Fruit fly (Drosophila melanogaster) whole organism, embryonic: Measurements from ENCODE around the gene CG34462.

Experiments
- Bgb ChIP-seq: fragments of 200-800 bp; sonication (Bioruptor generic); IDR thresholded peaks from 2 replicates; pipeline ENCODE4 v1.3.6; 2022; ENCODE audit warnings: missing biosample characterization, missing genetic modification characterization; ENCODE audit not compliant: partially characterized antibody
- CG10366 ChIP-seq: fragments of 200-800 bp; sonication (Bioruptor generic); IDR thresholded peaks from 2 replicates; pipeline ENCODE4 v1.3.6; 2022; ENCODE audit warnings: missing biosample characterization, missing genetic modification characterization
- CG10462 ChIP-seq: fragments of 200-800 bp; sonication (Bioruptor generic); optimal IDR thresholded peaks from 2 replicates; lab custom pipeline; 2016; ENCODE audit warnings: missing biosample characterization, missing genetic modification characterization
- CG10565 ChIP-seq: fragments of 200-800 bp; sonication (Bioruptor generic); optimal IDR thresholded peaks from 3 replicates; lab custom pipeline; 2016; ENCODE audit warnings: missing biosample characterization, mild to moderate bottlenecking, missing genetic modification characterization
- CG11695 ChIP-seq: fragments of 200-800 bp; sonication (Bioruptor generic); IDR thresholded peaks from 3 replicates; pipeline ENCODE4 v1.3.6; 2022; ENCODE audit warnings: missing biosample characterization, missing genetic modification characterization
- CG11696 ChIP-seq: fragments of 200-800 bp; sonication (Bioruptor generic); IDR thresholded peaks from 2 replicates; pipeline ENCODE4 v1.3.6; 2022; ENCODE audit warnings: missing biosample characterization, missing genetic modification characterization
- CG1233 ChIP-seq: fragments of 200-800 bp; sonication (Bioruptor generic); optimal IDR thresholded peaks from 4 replicates; lab custom pipeline; 2018; ENCODE audit warnings: missing biosample characterization, mild to moderate bottlenecking, missing genetic modification characterization
- CG12391 ChIP-seq: fragments of 200-800 bp; sonication (Bioruptor generic); optimal IDR thresholded peaks from 3 replicates; lab custom pipeline; 2018; ENCODE audit warnings: missing biosample characterization, mild to moderate bottlenecking, missing genetic modification characterization, moderate library complexity
- CG12769 ChIP-seq: fragments of 200-800 bp; sonication (Bioruptor generic); optimal IDR thresholded peaks from 2 replicates; lab custom pipeline; 2019; ENCODE audit warnings: missing biosample characterization, mild to moderate bottlenecking, missing genetic modification characterization, moderate library complexity
- CG13894 ChIP-seq: fragments of 200-800 bp; sonication (Bioruptor generic); optimal IDR thresholded peaks from 3 replicates; lab custom pipeline; 2018; ENCODE audit warnings: missing biosample characterization, mild to moderate bottlenecking, missing genetic modification characterization, moderate library complexity
- CG16863 ChIP-seq: fragments of 200-800 bp; sonication (Bioruptor generic); optimal IDR thresholded peaks from 3 replicates; lab custom pipeline; 2016; ENCODE audit warnings: missing biosample characterization, missing genetic modification characterization
- CG3163 ChIP-seq: fragments of 200-800 bp; sonication (Bioruptor generic); optimal IDR thresholded peaks from 3 replicates; lab custom pipeline; 2016; ENCODE audit warnings: missing biosample characterization, missing genetic modification characterization
- CG3407 ChIP-seq: fragments of 200-800 bp; sonication (Bioruptor generic); optimal IDR thresholded peaks from 2 replicates; lab custom pipeline; 2018; ENCODE audit warnings: missing biosample characterization, mild to moderate bottlenecking, missing genetic modification characterization
- CG34224 ChIP-seq: fragments of 200-800 bp; sonication (Bioruptor generic); IDR thresholded peaks from 3 replicates; pipeline ENCODE4 v1.3.6; 2022; ENCODE audit warnings: missing biosample characterization, missing genetic modification characterization; ENCODE audit not compliant: partially characterized antibody
- CG3995 ChIP-seq: fragments of 200-800 bp; sonication (Bioruptor generic); optimal IDR thresholded peaks from 3 replicates; lab custom pipeline; 2016; ENCODE audit warnings: missing biosample characterization, missing genetic modification characterization
- CG4328 ChIP-seq: fragments of 200-800 bp; sonication (Bioruptor generic); optimal IDR thresholded peaks from 3 replicates; lab custom pipeline; 2017; ENCODE audit warnings: missing biosample characterization, missing genetic modification reagents, missing genetic modification characterization
- CG6654 ChIP-seq: fragments of 200-800 bp; sonication (Bioruptor generic); optimal IDR thresholded peaks from 2 replicates; lab custom pipeline; 2017; ENCODE audit warnings: missing biosample characterization, mild to moderate bottlenecking, missing genetic modification characterization
- CrebB ChIP-seq: fragments of 200-800 bp; sonication (Bioruptor generic); optimal IDR thresholded peaks from 3 replicates; lab custom pipeline; 2018; ENCODE audit warnings: missing biosample characterization, mild to moderate bottlenecking, missing genetic modification characterization
- Dll ChIP-seq: fragments of 200-800 bp; sonication (Bioruptor generic); IDR thresholded peaks from 4 replicates; pipeline ENCODE4 v1.3.6; 2022; ENCODE audit warnings: missing biosample characterization, missing genetic modification characterization; ENCODE audit not compliant: partially characterized antibody
- Doc3 ChIP-seq: fragments of 200-800 bp; sonication (Bioruptor generic); IDR thresholded peaks from 3 replicates; pipeline ENCODE4 v1.3.6; 2022; ENCODE audit warnings: missing biosample characterization, missing genetic modification characterization; ENCODE audit not compliant: partially characterized antibody
- E2f2 ChIP-seq: fragments of 200-800 bp; sonication (Bioruptor generic); IDR thresholded peaks from 2 replicates; pipeline ENCODE4 v1.3.6; 2022; ENCODE audit warnings: missing biosample characterization, missing genetic modification characterization
- HLH54F ChIP-seq: fragments of 200-800 bp; sonication (Bioruptor generic); optimal IDR thresholded peaks from 3 replicates; lab custom pipeline; 2016; ENCODE audit warnings: missing biosample characterization, missing genetic modification characterization
- Jarid2 ChIP-seq: fragments of 200-800 bp; sonication (Bioruptor generic); optimal IDR thresholded peaks from 3 replicates; lab custom pipeline; 2017; ENCODE audit warnings: mild to moderate bottlenecking, missing biosample characterization, missing genetic modification reagents, missing genetic modification characterization
- Lhr ChIP-seq: fragments of 200-800 bp; sonication (Bioruptor generic); optimal IDR thresholded peaks from 3 replicates; lab custom pipeline; 2017; ENCODE audit warnings: mild to moderate bottlenecking, missing biosample characterization, missing genetic modification reagents, missing genetic modification characterization
- Meics ChIP-seq: fragments of 200-800 bp; sonication (Bioruptor generic); optimal IDR thresholded peaks from 2 replicates; lab custom pipeline; 2017; ENCODE audit warnings: missing biosample characterization, mild to moderate bottlenecking, missing genetic modification characterization
- NC2β ChIP-seq: fragments of 200-800 bp; sonication (Bioruptor generic); optimal IDR thresholded peaks from 2 replicates; lab custom pipeline; 2016; ENCODE audit warnings: missing biosample characterization, missing genetic modification characterization
- Ravus ChIP-seq: fragments of 200-800 bp; sonication (Bioruptor generic); IDR thresholded peaks from 2 replicates; pipeline ENCODE4 v1.3.6; 2022; ENCODE audit warnings: missing biosample characterization, missing genetic modification characterization
- chn ChIP-seq: fragments of 200-800 bp; sonication (Bioruptor generic); optimal IDR thresholded peaks from 2 replicates; lab custom pipeline; 2016; ENCODE audit warnings: missing biosample characterization, missing genetic modification characterization
- eve ChIP-seq, 2 experiments: fragments of >200 bp; optimal IDR thresholded peaks; 2 replicates each; lab custom pipeline; 2017; ENCODE audit warnings: missing biosample characterization in 2 of 2, missing genetic modification characterization in 2 of 2
- gfzf ChIP-seq: fragments of 200-800 bp; sonication (Bioruptor generic); optimal IDR thresholded peaks from 2 replicates; lab custom pipeline; 2016; ENCODE audit warnings: missing biosample characterization, mild to moderate bottlenecking, missing genetic modification characterization, moderate library complexity
- ind ChIP-seq: fragments of 200-800 bp; sonication (Bioruptor generic); optimal IDR thresholded peaks from 3 replicates; lab custom pipeline; 2016; ENCODE audit warnings: missing biosample characterization, missing genetic modification characterization
- jigr1 ChIP-seq: fragments of 200-800 bp; sonication (Bioruptor generic); IDR thresholded peaks from 3 replicates; pipeline ENCODE4 v1.3.6; 2022; ENCODE audit warnings: missing biosample characterization, missing genetic modification characterization
- kay ChIP-seq: fragments of 200-800 bp; sonication (Bioruptor generic); optimal IDR thresholded peaks from 2 replicates; lab custom pipeline; 2016; ENCODE audit warnings: missing biosample characterization, missing genetic modification characterization
- lab ChIP-seq: fragments of 200-800 bp; sonication (Bioruptor generic); optimal IDR thresholded peaks from 3 replicates; lab custom pipeline; 2017; ENCODE audit warnings: missing biosample characterization, missing genetic modification characterization, mild to moderate bottlenecking, moderate library complexity, missing genetic modification reagents
- nom ChIP-seq: fragments of 200-800 bp; sonication (Bioruptor generic); optimal IDR thresholded peaks from 2 replicates; lab custom pipeline; 2017; ENCODE audit warnings: missing biosample characterization, missing genetic modification characterization, mild to moderate bottlenecking, moderate library complexity, missing genetic modification reagents
- onecut ChIP-seq: fragments of 200-800 bp; sonication (Bioruptor generic); IDR thresholded peaks from 2 replicates; pipeline ENCODE4 v1.3.6; 2022; ENCODE audit warnings: missing biosample characterization, missing genetic modification characterization
- phol ChIP-seq: fragments of 200-800 bp; sonication (Bioruptor generic); optimal IDR thresholded peaks from 3 replicates; lab custom pipeline; 2018; ENCODE audit warnings: missing biosample characterization, mild to moderate bottlenecking, missing genetic modification characterization, moderate library complexity
- repo ChIP-seq: fragments of 200-800 bp; sonication (Bioruptor generic); optimal IDR thresholded peaks from 2 replicates; lab custom pipeline; 2016; ENCODE audit warnings: missing biosample characterization, missing genetic modification characterization
- sima ChIP-seq: fragments of 200-800 bp; sonication (Bioruptor generic); optimal IDR thresholded peaks from 2 replicates; lab custom pipeline; 2016; ENCODE audit warnings: missing biosample characterization, missing genetic modification characterization
- sqz ChIP-seq: fragments of 200-800 bp; sonication (Bioruptor generic); optimal IDR thresholded peaks from 3 replicates; lab custom pipeline; 2018; ENCODE audit warnings: missing biosample characterization, mild to moderate bottlenecking, missing genetic modification characterization
- tio ChIP-seq: fragments of 200-800 bp; sonication (Bioruptor generic); optimal IDR thresholded peaks from 2 replicates; lab custom pipeline; 2017; ENCODE audit warnings: missing biosample characterization, missing genetic modification characterization, inconsistent platforms
- trem ChIP-seq: fragments of 200-800 bp; optimal IDR thresholded peaks from 3 replicates; lab custom pipeline; 2019; ENCODE audit warnings: missing biosample characterization, mild to moderate bottlenecking, missing genetic modification characterization, moderate library complexity
- tup ChIP-seq: fragments of 200-800 bp; sonication (Bioruptor generic); optimal IDR thresholded peaks from 2 replicates; lab custom pipeline; 2016; ENCODE audit warnings: missing biosample characterization, mild to moderate bottlenecking, missing genetic modification characterization, moderate library complexity
- twi ChIP-seq: fragments of 200-800 bp; optimal IDR thresholded peaks from 2 replicates; lab custom pipeline; 2019; ENCODE audit warnings: missing biosample characterization, mild to moderate bottlenecking, missing genetic modification characterization, moderate library complexity
- tx ChIP-seq: fragments of 200-800 bp; sonication (Bioruptor generic); optimal IDR thresholded peaks from 2 replicates; lab custom pipeline; 2016; ENCODE audit warnings: missing biosample characterization, missing genetic modification characterization
- vfl ChIP-seq: fragments of 200-800 bp; sonication (Bioruptor generic); optimal IDR thresholded peaks from 2 replicates; lab custom pipeline; 2016; ENCODE audit warnings: missing biosample characterization, missing genetic modification characterization
- vvl ChIP-seq: fragments of 200-800 bp; sonication (Bioruptor generic); IDR thresholded peaks from 2 replicates; pipeline ENCODE4 v1.3.6; 2022; ENCODE audit warnings: missing biosample characterization, missing genetic modification characterization
- zfh1 ChIP-seq: fragments of 200-800 bp; sonication (Bioruptor generic); IDR thresholded peaks from 3 replicates; pipeline ENCODE4 v1.3.6; 2022; ENCODE audit warnings: missing biosample characterization, missing genetic modification characterization

Gene CG34462

DNA sequence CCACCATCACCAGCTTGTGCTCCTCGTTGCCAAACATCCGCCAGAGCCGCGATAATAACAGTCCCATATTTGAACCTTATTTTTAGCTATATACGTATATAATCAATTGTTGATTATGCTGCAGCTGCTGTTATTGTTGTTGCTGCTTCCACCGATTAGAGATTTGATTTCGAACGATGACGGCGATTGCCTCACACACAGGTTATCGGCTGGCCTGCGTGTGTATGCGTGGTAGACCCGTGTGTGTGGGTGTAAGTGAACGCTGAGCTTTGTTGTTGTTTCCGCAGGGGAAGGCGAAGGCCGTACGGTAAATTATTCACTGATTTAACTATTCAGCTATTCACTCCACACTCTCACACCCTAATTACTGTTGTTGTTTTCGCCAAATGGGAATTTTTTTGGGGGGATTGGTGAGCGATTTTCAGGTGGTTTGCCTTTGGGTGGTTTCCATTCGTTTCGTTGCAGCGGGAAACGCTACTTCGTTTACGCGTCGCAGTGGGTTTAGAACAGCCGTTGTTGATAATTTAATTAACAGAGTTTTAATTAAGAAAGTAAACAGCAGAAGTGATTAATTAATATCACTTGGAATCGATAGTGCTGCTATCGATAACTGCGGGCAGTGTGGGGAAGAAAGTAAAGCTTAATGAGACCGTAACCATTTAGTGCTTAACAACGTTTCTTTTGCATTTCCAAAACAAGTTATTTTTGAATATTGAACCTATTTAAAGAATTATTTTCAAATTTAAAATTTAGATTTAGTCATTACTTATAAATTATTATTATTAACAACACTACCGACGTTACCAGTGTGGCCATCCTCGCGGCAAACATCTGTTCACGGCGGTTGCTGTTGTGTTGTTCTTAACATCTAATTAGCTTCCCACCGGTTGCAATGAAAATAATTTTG lies 28.9 kb upstream of the CG34462 start, which contains the start of the genes Arl5 and CG13671 (continued):
- peak; percentile 83 for TF ChIP-seq Doc3
- TF ChIP-seq zfh1: peak; percentile 85
- TF ChIP-seq CG10366: peak; percentile 79
- TF ChIP-seq CG16863 (GFP tag; lab: Kevin White, UChicago): peak; percentile 54
- TF ChIP-seq Meics (GFP tag; lab: Kevin White, UChicago): peak; percentile 71
- TF ChIP-seq CG6654 (GFP tag; lab: Kevin White, UChicago): no peak
- no peak for TF ChIP-seq onecut
- TF ChIP-seq Dll (GFP tag; lab: Robert Waterston, UW): peak; percentile 86
- peak; percentile 62 for TF ChIP-seq tx (GFP tag; lab: Kevin White, UChicago)
- TF ChIP-seq CG3163 (GFP tag; lab: Kevin White, UChicago): peak; percentile 60
- peak; percentile 75; the same call in 2 of the 3 replicates for TF ChIP-seq CG11695 (GFP tag; lab: Robert Waterston, UW)
- peak; percentile 26 for TF ChIP-seq repo (GFP tag; lab: Kevin White, UChicago)
- TF ChIP-seq Jarid2 (GFP tag; lab: Kevin White, UChicago): no peak
- peak; percentile 67 for TF ChIP-seq Bgb (GFP tag; lab: Robert Waterston, UW)
- peak; percentile 49 for TF ChIP-seq twi (tag; lab: Kevin White, UChicago)
- TF ChIP-seq nom (GFP tag; lab: Kevin White, UChicago): peak; percentile 1
- TF ChIP-seq CG1233 (GFP tag; lab: Kevin White, UChicago): peak; percentile 53
- TF ChIP-seq CG13894 (tag; lab: Kevin White, UChicago): no peak
- no peak for TF ChIP-seq sima (GFP tag; lab: Kevin White, UChicago)
- TF ChIP-seq sqz (GFP tag; lab: Kevin White, UChicago): no peak
- peak; percentile 7 for TF ChIP-seq CrebB (tag; lab: Kevin White, UChicago)
- no peak; the same call in 1 of the 2 replicates for TF ChIP-seq CG11696 (GFP tag; lab: Robert Waterston, UW)
- TF ChIP-seq eve (GFP tag; optimal IDR thresholded peaks at IDR 0.05; lab: Kevin White, UChicago): no peak
- peak; percentile 74 for TF ChIP-seq kay (GFP tag; lab: Kevin White, UChicago)
- peak; percentile 56 for TF ChIP-seq HLH54F (GFP tag; lab: Kevin White, UChicago)
- TF ChIP-seq CG3407: peak; percentile 57
- TF ChIP-seq tup: peak; percentile 68
- TF ChIP-seq E2f2 (GFP tag; lab: Robert Waterston, UW): peak; percentile 73
- peak; percentile 27 for TF ChIP-seq CG4328 (GFP tag; lab: Kevin White, UChicago)
- peak; percentile 79 for TF ChIP-seq CG10462 (GFP tag; lab: Kevin White, UChicago)
- TF ChIP-seq CG10565 (GFP tag; lab: Kevin White, UChicago): no peak
- TF ChIP-seq ind (GFP tag; lab: Kevin White, UChicago): peak; percentile 88
- no peak for TF ChIP-seq tio
- peak; percentile 58 for TF ChIP-seq Lhr (GFP tag; lab: Kevin White, UChicago)
- TF ChIP-seq phol (tag; lab: Kevin White, UChicago): peak; percentile 86
- TF ChIP-seq Ravus (GFP tag; lab: Robert Waterston, UW): peak; percentile 24
- TF ChIP-seq CG12391 (tag; lab: Kevin White, UChicago): peak; percentile 91
- peak; percentile 40 for TF ChIP-seq CG3995 (GFP tag; lab: Kevin White, UChicago)
- peak; percentile 78 for TF ChIP-seq chn
- peak; percentile 48 for TF ChIP-seq NC2β (GFP tag; lab: Kevin White, UChicago)
- TF ChIP-seq vfl: peak; percentile 54
- peak; percentile 20 for TF ChIP-seq CG12769
- TF ChIP-seq CG34224 (GFP tag; lab: Robert Waterston, UW): peak; percentile 66; the same call in 2 of the 3 replicates
- TF ChIP-seq gfzf (GFP tag; lab: Kevin White, UChicago): peak; percentile 44
- peak; percentile 80 for TF ChIP-seq trem (tag; lab: Kevin White, UChicago)
- TF ChIP-seq lab (GFP tag; lab: Kevin White, UChicago): peak; percentile 82
- no peak for TF ChIP-seq jigr1 (GFP tag; lab: Robert Waterston, UW)
- TF ChIP-seq vvl (GFP tag; lab: Robert Waterston, UW): peak; percentile 91
